Fruit fly (Drosophila melanogaster): Measurements from ENCODE around the gene Octbeta2R.
A peak's percentile ranks its signal among the peaks of the same experiment; 100 is the strongest.

DNA sequence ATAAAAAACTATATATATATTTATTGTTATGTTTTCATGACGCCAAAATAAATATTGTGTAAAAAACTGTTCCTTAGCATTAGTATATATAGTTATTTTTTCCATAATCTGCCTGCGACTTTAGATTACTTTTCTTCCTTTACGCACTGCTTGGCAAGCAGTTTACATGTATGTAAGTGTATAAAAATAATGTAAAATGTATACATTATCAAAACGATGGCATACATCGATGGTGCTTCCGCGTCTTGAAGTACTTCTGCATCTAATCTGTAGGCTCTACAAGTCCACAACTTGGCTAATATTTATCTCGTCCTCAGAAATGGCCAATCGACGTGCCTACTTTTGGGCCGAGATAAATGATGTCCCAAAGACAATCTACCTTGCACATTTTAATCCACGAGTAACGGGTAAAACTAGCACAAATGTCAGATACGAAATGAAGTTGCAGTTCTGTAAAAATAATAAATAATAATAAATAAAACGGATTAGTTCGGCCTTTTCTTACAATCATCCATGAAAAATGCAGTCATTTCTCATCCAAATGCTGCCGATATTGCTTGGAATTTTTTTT, 42.5 kb upstream of the Octbeta2R start, which contains the start of gene CG11608:
- TF ChIP-seq CG8478 (optimal IDR thresholded peaks at IDR 0.05): no peak
- TF ChIP-seq CTCF (optimal IDR thresholded peaks at IDR 0.05): peak; percentile 62 to 74
